Worm (Caenorhabditis elegans): Measurements from ENCODE around the gene F41F3.9.

The F41F3.9 gene

ce11 chrV:4637153-4637552, 18.1 kb upstream of the F41F3.9 start:
- TF ChIP-seq ces-1 (GFP tag; optimal IDR thresholded peaks at IDR 0.05) (no peak), tra-1 (GFP tag; IDR thresholded peaks at IDR 0.05) (no peak), egl-27 (tag; optimal IDR thresholded peaks at IDR 0.05) (no peak), hif-1 (tag; optimal IDR thresholded peaks at IDR 0.05) (no peak), lim-7 (GFP tag; IDR thresholded peaks at IDR 0.05) (no peak), fkh-10 (GFP tag; optimal IDR thresholded peaks at IDR 0.05) (no peak), Y75B8A.6 (GFP tag; IDR thresholded peaks at IDR 0.05) (no peak), nhr-237 (tag; optimal IDR thresholded peaks at IDR 0.05) (no peak), ceh-32 (tag; optimal IDR thresholded peaks at IDR 0.05; ENCODE audit: poor library complexity) (no peak), ceh-20 (GFP tag; IDR thresholded peaks at IDR 0.05) (no peak), F44E2.7 (GFP tag; IDR thresholded peaks at IDR 0.05) (no peak), snpc-1.2 (GFP tag; IDR thresholded peaks at IDR 0.05) (no peak), cey-2 (tag; optimal IDR thresholded peaks at IDR 0.05; ENCODE audit: borderline replicate concordance, insufficient read depth) (no peak), nhr-28 (tag; optimal IDR thresholded peaks at IDR 0.05) (no peak), zfp-2 (tag; optimal IDR thresholded peaks at IDR 0.05) (no peak), ctbp-1 (GFP tag; IDR thresholded peaks at IDR 0.05) (no peak), lsy-2 (tag; optimal IDR thresholded peaks at IDR 0.05) (no peak)

- TF ChIP-seq tag-97 (GFP tag; IDR thresholded peaks at IDR 0.05) (no peak), daf-16 (GFP tag; optimal IDR thresholded peaks at IDR 0.05) (no peak), daf-16 (tag; optimal IDR thresholded peaks at IDR 0.05) (peak; percentile 69), jun-1 (tag; optimal IDR thresholded peaks at IDR 0.05) (no peak), dve-1 (tag; optimal IDR thresholded peaks at IDR 0.05; ENCODE audit: insufficient read depth) (peak; percentile 64), nhr-10 (tag; optimal IDR thresholded peaks at IDR 0.05) (no peak), T26A8.4 (GFP tag; IDR thresholded peaks at IDR 0.05) (no peak), nhr-48 (tag; optimal IDR thresholded peaks at IDR 0.05) (no peak), unc-39 (tag; optimal IDR thresholded peaks at IDR 0.05) (no peak), rbr-2 (tag; optimal IDR thresholded peaks at IDR 0.05) (no peak), lin-15B (tag; optimal IDR thresholded peaks at IDR 0.05) (no peak), set-16 (GFP tag; IDR thresholded peaks at IDR 0.05) (no peak), dpl-1 (GFP tag; optimal IDR thresholded peaks at IDR 0.05) (no peak), lsy-2 (tag; optimal IDR thresholded peaks at IDR 0.05) (no peak), nhr-76 (tag; optimal IDR thresholded peaks at IDR 0.05) (no peak), php-3 (GFP tag; IDR thresholded peaks at IDR 0.05) (no peak), madf-9 (GFP tag; conservative IDR thresholded peaks at IDR 0.05) (no peak), nhr-11 (tag; optimal IDR thresholded peaks at IDR 0.05) (no peak), zip-11 (GFP tag; IDR thresholded peaks at IDR 0.05) (no peak), ceh-44 (GFP tag; IDR thresholded peaks at IDR 0.05) (no peak), hlh-30 (tag; optimal IDR thresholded peaks at IDR 0.05; ENCODE audit: insufficient read depth) (peak; percentile 58), pqm-1 (tag; optimal IDR thresholded peaks at IDR 0.05) (peak; percentile 49), mes-2 (tag; optimal IDR thresholded peaks at IDR 0.05; ENCODE audit: poor library complexity, severe bottlenecking) (no peak), spr-3 (GFP tag; optimal IDR thresholded peaks at IDR 0.05) (no peak), nhr-28 (tag; optimal IDR thresholded peaks at IDR 0.05) (peak; percentile 63), ceh-20 (GFP tag; IDR thresholded peaks at IDR 0.05) (no peak), mep-1 (tag; optimal IDR thresholded peaks at IDR 0.05) (peak; percentile 23), lin-29 (GFP tag; IDR thresholded peaks at IDR 0.05) (no peak), nhr-25 (tag; optimal IDR thresholded peaks at IDR 0.05; ENCODE audit: borderline replicate concordance, insufficient read depth) (no peak), ztf-7 (tag; optimal IDR thresholded peaks at IDR 0.05) (no peak), aly-2 (tag; optimal IDR thresholded peaks at IDR 0.05) (no peak), mxl-2 (GFP tag; conservative IDR thresholded peaks at IDR 0.05) (no peak), unc-130 (GFP tag; optimal IDR thresholded peaks at IDR 0.05) (no peak), snpc-1.2 (GFP tag; IDR thresholded peaks at IDR 0.05) (no peak), arid-1 (GFP tag; conservative IDR thresholded peaks at IDR 0.05) (no peak), lin-13 (GFP tag; optimal IDR thresholded peaks at IDR 0.05) (no peak)
Measured at ce11 chrV:4640501-4641150, 14.6 kb upstream of the F41F3.9 start.
